Fruit fly (Drosophila melanogaster) whole organism, embryonic: ENCODE data around the gene Mst98Ca.
A peak's percentile ranks its signal among the peaks of the same experiment; 100 is the strongest.

ENCODE experiments used
- Antp ChIP-seq: fragments of 200-800 bp; sonication (Bioruptor generic); optimal IDR thresholded peaks from 3 replicates; lab custom pipeline; 2016; ENCODE audit warnings: missing biosample characterization, missing genetic modification characterization
- CG10209 ChIP-seq: fragments of 200-800 bp; sonication (Bioruptor generic); optimal IDR thresholded peaks from 3 replicates; lab custom pipeline; 2017; ENCODE audit warnings: missing biosample characterization, mild to moderate bottlenecking, missing genetic modification characterization, missing genetic modification reagents
- CG10321 ChIP-seq: fragments of 200-800 bp; sonication (Bioruptor generic); IDR thresholded peaks from 2 replicates; pipeline ENCODE4 v1.3.6; 2022; ENCODE audit warnings: missing biosample characterization, missing genetic modification characterization
- CG10462 ChIP-seq: fragments of 200-800 bp; sonication (Bioruptor generic); optimal IDR thresholded peaks from 2 replicates; lab custom pipeline; 2016; ENCODE audit warnings: missing biosample characterization, missing genetic modification characterization
- CG10654 ChIP-seq: fragments of 200-800 bp; sonication (Bioruptor generic); optimal IDR thresholded peaks from 2 replicates; lab custom pipeline; 2016; ENCODE audit warnings: missing biosample characterization, missing genetic modification characterization
- CG10959 ChIP-seq: fragments of 200-800 bp; sonication (Bioruptor generic); IDR thresholded peaks from 2 replicates; pipeline ENCODE4 v1.3.6; 2022; ENCODE audit warnings: missing biosample characterization, missing genetic modification characterization
- CG11085 ChIP-seq: fragments of 200-800 bp; sonication (Bioruptor generic); IDR thresholded peaks from 2 replicates; pipeline ENCODE4 v1.3.6; 2022; ENCODE audit warnings: missing biosample characterization, missing genetic modification characterization
- CG11093 ChIP-seq: fragments of 200-800 bp; sonication (Bioruptor generic); IDR thresholded peaks from 3 replicates; pipeline ENCODE4 v1.3.6; 2022; ENCODE audit warnings: missing biosample characterization, missing genetic modification characterization
- CG11504 ChIP-seq: fragments of 200-800 bp; sonication (Bioruptor generic); optimal IDR thresholded peaks from 3 replicates; lab custom pipeline; 2019; ENCODE audit warnings: missing biosample characterization, mild to moderate bottlenecking, missing genetic modification characterization, moderate library complexity
- CG1233 ChIP-seq: fragments of 200-800 bp; sonication (Bioruptor generic); optimal IDR thresholded peaks from 4 replicates; lab custom pipeline; 2018; ENCODE audit warnings: missing biosample characterization, mild to moderate bottlenecking, missing genetic modification characterization
- CG12744 ChIP-seq: fragments of 200-800 bp; sonication (Bioruptor generic); optimal IDR thresholded peaks from 2 replicates; lab custom pipeline; 2016; ENCODE audit warnings: missing biosample characterization, missing genetic modification characterization
- CG13624 ChIP-seq: fragments of 200-800 bp; sonication (Bioruptor generic); optimal IDR thresholded peaks from 2 replicates; lab custom pipeline; 2016; ENCODE audit warnings: missing biosample characterization, missing genetic modification characterization
- CG15011 ChIP-seq: fragments of 200-800 bp; sonication (Bioruptor generic); optimal IDR thresholded peaks from 3 replicates; lab custom pipeline; 2018; ENCODE audit warnings: missing biosample characterization, mild to moderate bottlenecking, missing genetic modification characterization
- CG15073 ChIP-seq: fragments of 200-800 bp; sonication (Bioruptor generic); optimal IDR thresholded peaks from 2 replicates; lab custom pipeline; 2016; ENCODE audit warnings: missing biosample characterization, missing genetic modification characterization
- CG15696 ChIP-seq: fragments of 200-800 bp; sonication (Bioruptor generic); optimal IDR thresholded peaks from 2 replicates; lab custom pipeline; 2019; ENCODE audit warnings: missing biosample characterization, mild to moderate bottlenecking, missing genetic modification characterization, moderate library complexity
- CG17568 ChIP-seq: fragments of 200-800 bp; sonication (Bioruptor generic); optimal IDR thresholded peaks from 2 replicates; lab custom pipeline; 2018; ENCODE audit warnings: missing biosample characterization, mild to moderate bottlenecking, missing genetic modification characterization, moderate library complexity
- CG1832 ChIP-seq: fragments of 200-800 bp; sonication (Bioruptor generic); optimal IDR thresholded peaks from 2 replicates; lab custom pipeline; 2017; ENCODE audit warnings: missing biosample characterization, mild to moderate bottlenecking, missing genetic modification characterization, inconsistent platforms
- CG30431 ChIP-seq: fragments of 200-800 bp; sonication (Bioruptor generic); optimal IDR thresholded peaks from 2 replicates; lab custom pipeline; 2017; ENCODE audit warnings: missing biosample characterization, missing genetic modification characterization
- CG31388 ChIP-seq: fragments of 200-800 bp; sonication (Bioruptor generic); optimal IDR thresholded peaks from 2 replicates; lab custom pipeline; 2016; ENCODE audit warnings: missing biosample characterization, missing genetic modification characterization
- CG31441 ChIP-seq: fragments of 200-800 bp; sonication (Bioruptor generic); IDR thresholded peaks from 2 replicates; pipeline ENCODE4 v1.3.6; 2022; ENCODE audit warnings: missing biosample characterization, missing genetic modification characterization
- CG3407 ChIP-seq: fragments of 200-800 bp; sonication (Bioruptor generic); optimal IDR thresholded peaks from 2 replicates; lab custom pipeline; 2018; ENCODE audit warnings: missing biosample characterization, mild to moderate bottlenecking, missing genetic modification characterization
- CG6654 ChIP-seq: fragments of 200-800 bp; sonication (Bioruptor generic); optimal IDR thresholded peaks from 2 replicates; lab custom pipeline; 2017; ENCODE audit warnings: missing biosample characterization, mild to moderate bottlenecking, missing genetic modification characterization
- CG6791 ChIP-seq: fragments of 200-800 bp; sonication (Bioruptor generic); IDR thresholded peaks from 3 replicates; pipeline ENCODE4 v1.3.6; 2022; ENCODE audit warnings: missing biosample characterization, missing genetic modification characterization; ENCODE audit not compliant: partially characterized antibody
- CG7987 ChIP-seq: fragments of 200-800 bp; sonication (Bioruptor generic); optimal IDR thresholded peaks from 2 replicates; lab custom pipeline; 2018; ENCODE audit warnings: missing biosample characterization, mild to moderate bottlenecking, missing genetic modification characterization, moderate library complexity
- CG9727 ChIP-seq: fragments of 200-800 bp; sonication (Bioruptor generic); optimal IDR thresholded peaks from 3 replicates; lab custom pipeline; 2017; ENCODE audit warnings: missing biosample characterization, mild to moderate bottlenecking, missing genetic modification characterization
- CoRest ChIP-seq: fragments of 200-800 bp; sonication (Bioruptor generic); optimal IDR thresholded peaks from 3 replicates; lab custom pipeline; 2018; ENCODE audit warnings: missing biosample characterization, mild to moderate bottlenecking, missing genetic modification characterization, moderate library complexity
- ERR ChIP-seq: fragments of 200-800 bp; sonication (Bioruptor generic); optimal IDR thresholded peaks from 2 replicates; lab custom pipeline; 2016; ENCODE audit warnings: missing biosample characterization, missing genetic modification characterization
- Eip74EF ChIP-seq, 2 experiments: fragments of 200-800 bp in 1 of 2; fragments of >200 bp in 1 of 2; sonication (Bioruptor generic) in 1 of 2; optimal IDR thresholded peaks; 2 replicates each; lab custom pipeline; 2017 to 2019; ENCODE audit warnings: missing biosample characterization in 2 of 2, missing genetic modification characterization in 2 of 2, mild to moderate bottlenecking in 1 of 2, moderate library complexity in 1 of 2
- Lim3 ChIP-seq: fragments of 200-800 bp; sonication (Bioruptor generic); IDR thresholded peaks from 2 replicates; pipeline ENCODE4 v1.3.6; 2022; ENCODE audit warnings: missing biosample characterization, missing genetic modification characterization
- Max ChIP-seq: fragments of 200-800 bp; sonication (Bioruptor generic); optimal IDR thresholded peaks from 2 replicates; lab custom pipeline; 2016; ENCODE audit warnings: missing biosample characterization, mild to moderate bottlenecking, missing genetic modification characterization
- Six4 ChIP-seq: fragments of 200-800 bp; sonication (Bioruptor generic); optimal IDR thresholded peaks from 2 replicates; lab custom pipeline; 2016; ENCODE audit warnings: missing biosample characterization, missing genetic modification characterization
- ase ChIP-seq: fragments of 200-800 bp; sonication (Bioruptor generic); IDR thresholded peaks from 3 replicates; pipeline ENCODE4 v1.3.6; 2022; ENCODE audit warnings: missing biosample characterization, missing genetic modification characterization
- chm ChIP-seq: fragments of 200-800 bp; sonication (Bioruptor generic); IDR thresholded peaks from 2 replicates; pipeline ENCODE4 v1.3.6; 2022; ENCODE audit warnings: missing biosample characterization, missing genetic modification characterization
- corto ChIP-seq: fragments of 200-800 bp; sonication (Bioruptor generic); optimal IDR thresholded peaks from 2 replicates; lab custom pipeline; 2016; ENCODE audit warnings: missing biosample characterization, mild to moderate bottlenecking, missing genetic modification characterization, moderate library complexity
- exex ChIP-seq: fragments of 200-800 bp; sonication (Bioruptor generic); optimal IDR thresholded peaks from 4 replicates; lab custom pipeline; 2018; ENCODE audit warnings: missing biosample characterization, mild to moderate bottlenecking, missing genetic modification characterization, moderate library complexity
- gcm2 ChIP-seq: fragments of 200-800 bp; sonication (Bioruptor generic); optimal IDR thresholded peaks from 2 replicates; lab custom pipeline; 2016; ENCODE audit warnings: missing biosample characterization, missing genetic modification characterization
- grau ChIP-seq: fragments of 200-800 bp; optimal IDR thresholded peaks from 3 replicates; lab custom pipeline; 2019; ENCODE audit warnings: missing biosample characterization, mild to moderate bottlenecking, missing genetic modification characterization, moderate library complexity
- mirr ChIP-seq: fragments of 200-800 bp; sonication (Bioruptor generic); optimal IDR thresholded peaks from 3 replicates; lab custom pipeline; 2018; ENCODE audit warnings: missing biosample characterization, mild to moderate bottlenecking, missing genetic modification characterization
- nom ChIP-seq: fragments of 200-800 bp; sonication (Bioruptor generic); optimal IDR thresholded peaks from 2 replicates; lab custom pipeline; 2017; ENCODE audit warnings: missing biosample characterization, missing genetic modification characterization, mild to moderate bottlenecking, moderate library complexity, missing genetic modification reagents
- oc ChIP-seq: fragments of 200-800 bp; sonication (Bioruptor generic); optimal IDR thresholded peaks from 2 replicates; lab custom pipeline; 2018; ENCODE audit warnings: missing biosample characterization, mild to moderate bottlenecking, missing genetic modification characterization, moderate library complexity
- pros ChIP-seq: fragments of 200-800 bp; sonication (Bioruptor generic); optimal IDR thresholded peaks from 3 replicates; lab custom pipeline; 2019; ENCODE audit warnings: missing biosample characterization, mild to moderate bottlenecking, missing genetic modification characterization, moderate library complexity
- ranshi ChIP-seq: fragments of 200-800 bp; sonication (Bioruptor generic); IDR thresholded peaks from 2 replicates; pipeline ENCODE4 v1.3.6; 2022; ENCODE audit warnings: missing biosample characterization, missing genetic modification characterization
- run ChIP-seq: fragments of 200-800 bp; sonication (Bioruptor generic); optimal IDR thresholded peaks from 3 replicates; lab custom pipeline; 2018; ENCODE audit warnings: missing biosample characterization, mild to moderate bottlenecking, missing genetic modification characterization
- salm ChIP-seq: fragments of 200-800 bp; sonication (Bioruptor generic); optimal IDR thresholded peaks from 2 replicates; lab custom pipeline; 2018; ENCODE audit warnings: missing biosample characterization, mild to moderate bottlenecking, missing genetic modification characterization
- sisA ChIP-seq: fragments of 200-800 bp; sonication (Bioruptor generic); IDR thresholded peaks from 2 replicates; pipeline ENCODE4 v1.3.6; 2022; ENCODE audit warnings: missing biosample characterization, missing genetic modification characterization
- tgo ChIP-seq: fragments of 200-800 bp; sonication (Bioruptor generic); IDR thresholded peaks from 3 replicates; pipeline ENCODE4 v1.3.6; 2022; ENCODE audit warnings: missing biosample characterization, missing genetic modification characterization
- tna ChIP-seq: fragments of 200-800 bp; sonication (Bioruptor generic); IDR thresholded peaks from 2 replicates; pipeline ENCODE4 v1.3.6; 2022; ENCODE audit warnings: missing biosample characterization, missing genetic modification characterization; ENCODE audit not compliant: partially characterized antibody
- vvl ChIP-seq: fragments of 200-800 bp; sonication (Bioruptor generic); IDR thresholded peaks from 2 replicates; pipeline ENCODE4 v1.3.6; 2022; ENCODE audit warnings: missing biosample characterization, missing genetic modification characterization
- yki ChIP-seq: fragments of >200 bp; optimal IDR thresholded peaks from 3 replicates; lab custom pipeline; 2018

Mst98Ca gene

DNA sequence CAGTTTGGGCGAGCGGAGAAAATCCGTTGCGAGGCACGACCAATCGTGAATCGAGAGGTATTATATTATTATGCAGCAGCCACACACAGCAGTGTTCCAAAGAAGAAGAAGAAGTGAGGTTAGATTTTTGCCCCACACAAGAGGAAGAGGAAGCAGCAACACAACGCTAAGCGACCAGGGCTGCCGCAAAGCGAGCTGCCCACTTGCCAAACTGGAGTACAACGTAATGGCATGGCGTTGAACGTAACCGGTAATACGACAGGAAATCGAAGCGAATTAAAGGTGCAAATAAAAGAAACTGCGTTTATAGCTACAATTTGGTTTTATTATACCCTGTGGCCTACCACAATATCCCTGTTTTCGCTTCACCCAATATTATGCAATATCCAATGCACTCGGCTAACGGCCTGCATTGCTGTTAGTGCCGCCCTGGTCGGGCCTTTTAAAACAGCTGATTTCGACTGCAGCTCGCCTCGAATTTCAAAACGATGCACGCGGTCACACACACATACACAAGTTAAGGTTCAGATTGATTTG, 44.4 kb downstream of the Mst98Ca start (continued):
- TF ChIP-seq CG9727 (GFP tag; lab: Kevin White, UChicago) (peak; percentile 83), CG31441 (GFP tag; lab: Robert Waterston, UW) (peak; percentile 83), CG30431 (GFP tag; lab: Kevin White, UChicago) (peak; percentile 41), CG1832 (GFP tag; lab: Kevin White, UChicago) (no peak), oc (tag; lab: Kevin White, UChicago) (peak; percentile 37), ranshi (GFP tag; lab: Robert Waterston, UW) (peak; percentile 49; the same call in 1 of the 2 replicates), exex (tag; lab: Kevin White, UChicago) (peak; percentile 32), Antp (peak; percentile 87), CG13624 (peak; percentile 86), CG10462 (GFP tag; lab: Kevin White, UChicago) (peak; percentile 44), CG6654 (GFP tag; lab: Kevin White, UChicago) (peak; percentile 47), Six4 (GFP tag; lab: Kevin White, UChicago) (peak; percentile 82), CG12744 (GFP tag; lab: Kevin White, UChicago) (peak; percentile 14), Lim3 (GFP tag; lab: Robert Waterston, UW) (no peak), tna (GFP tag; lab: Robert Waterston, UW) (no peak), CG10654 (GFP tag; lab: Kevin White, UChicago) (peak; percentile 73), Eip74EF (GFP tag; optimal IDR thresholded peaks at IDR 0.05; lab: Kevin White, UChicago) (peak in 1 of 2 experiments; percentile 61), CG10959 (GFP tag; lab: Robert Waterston, UW) (peak; percentile 55), CG3407 (peak; percentile 70), salm (tag; lab: Kevin White, UChicago) (peak; percentile 36), sisA (peak; percentile 71), CG7987 (GFP tag; lab: Kevin White, UChicago) (peak; percentile 57), chm (GFP tag; lab: Robert Waterston, UW) (peak; percentile 78), corto (GFP tag; lab: Kevin White, UChicago) (no peak), CG15011 (peak; percentile 36), tgo (GFP tag; lab: Robert Waterston, UW) (peak; percentile 63), CG11085 (GFP tag; lab: Robert Waterston, UW) (peak; percentile 58; the same call in 1 of the 2 replicates), gcm2 (GFP tag; lab: Kevin White, UChicago) (peak; percentile 61), CoRest (tag; lab: Kevin White, UChicago) (peak; percentile 72), CG11504 (tag; lab: Kevin White, UChicago) (peak; percentile 74), ERR (GFP tag; lab: Kevin White, UChicago) (peak; percentile 26), yki (lab: Kevin White, UChicago) (no peak), ase (GFP tag; lab: Robert Waterston, UW) (no peak), grau (tag; lab: Kevin White, UChicago) (peak; percentile 73), nom (peak; percentile 47), mirr (GFP tag; lab: Kevin White, UChicago) (peak; percentile 83), CG15073 (GFP tag; lab: Kevin White, UChicago) (no peak)
- TF ChIP-seq, all 482 proteins: peak for 395

DNA sequence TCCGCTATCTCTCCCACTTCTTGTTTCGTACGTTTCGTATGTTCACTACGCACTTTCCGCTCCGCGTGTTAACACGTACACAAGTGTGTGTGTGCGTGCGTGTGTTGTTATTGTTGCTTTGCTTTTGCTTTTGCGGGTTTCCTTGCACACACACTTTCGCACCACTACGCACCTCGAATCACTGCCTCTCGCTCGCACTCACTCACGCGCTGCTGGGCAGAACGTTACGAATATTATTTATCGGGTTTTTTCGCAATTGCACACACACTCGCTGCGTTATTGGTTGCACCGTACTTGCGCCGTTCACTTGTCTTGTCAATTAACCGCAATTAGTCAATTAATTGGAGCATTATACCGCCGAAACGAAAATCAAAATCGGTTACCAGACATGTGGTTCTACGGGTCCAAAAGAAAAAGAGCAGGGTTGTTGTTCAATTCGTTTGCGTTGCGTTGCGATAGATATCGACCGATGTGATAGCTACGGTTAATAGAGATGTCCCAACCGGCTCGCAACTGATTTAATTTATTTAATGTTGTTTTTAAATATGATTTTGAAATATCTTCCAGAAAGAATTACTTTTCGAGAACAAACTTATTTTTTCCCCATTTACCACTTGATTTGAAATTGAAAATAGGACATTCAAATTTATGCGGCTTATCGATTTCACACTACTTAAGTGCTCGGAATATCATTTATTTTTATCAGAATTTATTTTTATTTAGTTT, 45.1 kb downstream of the Mst98Ca start, which contains the start of gene larp:
TSS of gene larp (minus strand) at position 395 of the 726 bp plus-strand sequence.
- TF ChIP-seq vvl (GFP tag; lab: Robert Waterston, UW), result peak; percentile 87
- TF ChIP-seq pros (GFP tag; lab: Kevin White, UChicago), result no peak
- peak; percentile 71 for TF ChIP-seq Max
- TF ChIP-seq run (tag; lab: Kevin White, UChicago), result no peak
- TF ChIP-seq CG10209 (GFP tag; lab: Kevin White, UChicago), result peak; percentile 52
- TF ChIP-seq CG10321 (GFP tag; lab: Robert Waterston, UW), result no peak; the same call in 1 of the 2 replicates
- no peak for TF ChIP-seq CG31388
- no peak for TF ChIP-seq CG1233 (GFP tag; lab: Kevin White, UChicago)
- TF ChIP-seq CG15696 (tag; lab: Kevin White, UChicago), result peak; percentile 64
- peak; percentile 96 for TF ChIP-seq CG6791 (GFP tag; lab: Robert Waterston, UW)
- no peak for TF ChIP-seq CG17568 (GFP tag; lab: Kevin White, UChicago)
- TF ChIP-seq CG11093 (GFP tag; lab: Robert Waterston, UW), result peak; percentile 36; the same call in 1 of the 3 replicates
